Worm (Caenorhabditis elegans) whole organism, L2 larva: ENCODE data around the gene efk-1.

Experiments
- C34F6.9 ChIP-seq: fragments of 150-350 bp; optimal IDR thresholded peaks from 2 replicates; lab custom pipeline; 2014; ENCODE audit warnings: missing biosample characterization, missing genetic modification characterization
- F13H6.1 ChIP-seq: sonication (generic microtip); optimal IDR thresholded peaks from 2 replicates; lab custom pipeline; 2016; ENCODE audit warnings: missing genetic modification characterization, missing compliant biosample characterization
- R02D3.7 ChIP-seq: fragments of 150-350 bp; optimal IDR thresholded peaks from 2 replicates; lab custom pipeline; 2014; ENCODE audit warnings: missing biosample characterization, missing genetic modification characterization
- Y55F3AM.14 ChIP-seq: fragments of 200-800 bp; sonication (Bioruptor generic); optimal IDR thresholded peaks from 2 replicates; lab custom pipeline; 2018; ENCODE audit warnings: mild to moderate bottlenecking, missing genetic modification characterization, missing compliant biosample characterization
- ZK546.5 ChIP-seq: sonication (generic microtip); optimal IDR thresholded peaks from 2 replicates; lab custom pipeline; 2017; ENCODE audit warnings: missing biosample characterization, missing genetic modification characterization
- ama-1 ChIP-seq: fragments of 150-350 bp; optimal IDR thresholded peaks from 2 replicates; lab custom pipeline; 2018; ENCODE audit warnings: inconsistent platforms
- blmp-1 ChIP-seq: sonication (generic microtip); optimal IDR thresholded peaks from 2 replicates; lab custom pipeline; 2017; ENCODE audit warnings: missing genetic modification characterization, mild to moderate bottlenecking, missing compliant biosample characterization, antibody characterized with exemption, moderate library complexity; ENCODE audit not compliant: insufficient read depth
- ceh-82 ChIP-seq: fragments of 150-350 bp; optimal IDR thresholded peaks from 2 replicates; lab custom pipeline; 2014; ENCODE audit warnings: missing biosample characterization, missing genetic modification characterization
- crh-2 ChIP-seq: sonication (generic microtip); optimal IDR thresholded peaks from 2 replicates; lab custom pipeline; 2017; ENCODE audit warnings: missing biosample characterization, missing genetic modification characterization
- dmd-4 ChIP-seq: sonication (generic microtip); optimal IDR thresholded peaks from 2 replicates; lab custom pipeline; 2017; ENCODE audit warnings: missing biosample characterization, missing genetic modification characterization
- egl-27 ChIP-seq: sonication (generic microtip); optimal IDR thresholded peaks from 3 replicates; lab custom pipeline; 2017; ENCODE audit warnings: missing biosample characterization, missing genetic modification reagents, missing genetic modification characterization
- elt-1 ChIP-seq: fragments of 150-350 bp; optimal IDR thresholded peaks from 2 replicates; lab custom pipeline; 2014; ENCODE audit warnings: missing biosample characterization, missing genetic modification characterization
- elt-3 ChIP-seq: sonication (generic microtip); optimal IDR thresholded peaks from 2 replicates; lab custom pipeline; 2017; ENCODE audit warnings: missing biosample characterization, missing genetic modification characterization
- fos-1 ChIP-seq: fragments of 150-350 bp; optimal IDR thresholded peaks from 2 replicates; lab custom pipeline; 2014; ENCODE audit warnings: missing biosample characterization, missing genetic modification characterization
- gmeb-1 ChIP-seq: fragments of 150-350 bp; optimal IDR thresholded peaks from 2 replicates; lab custom pipeline; 2014; ENCODE audit warnings: missing biosample characterization, missing genetic modification characterization
- lin-11 ChIP-seq: fragments of 150-350 bp; sonication (generic microtip); optimal IDR thresholded peaks from 2 replicates; lab custom pipeline; 2014; ENCODE audit warnings: missing biosample characterization, missing genetic modification characterization, inconsistent platforms, mixed read lengths
- lin-13 ChIP-seq: fragments of 150-350 bp; optimal IDR thresholded peaks from 2 replicates; lab custom pipeline; 2014; ENCODE audit warnings: missing biosample characterization, missing genetic modification reagents, missing genetic modification characterization
- lin-39 ChIP-seq: fragments of 150-350 bp; optimal IDR thresholded peaks from 2 replicates; lab custom pipeline; 2014; ENCODE audit warnings: missing biosample characterization, missing genetic modification reagents, missing genetic modification characterization
- lsy-2 ChIP-seq, 2 experiments: fragments of 150-350 bp in 1 of 2; sonication (generic microtip) in 1 of 2; optimal IDR thresholded peaks; 2 replicates each; lab custom pipeline; 2014 to 2017; ENCODE audit warnings: missing biosample characterization in 2 of 2, missing genetic modification characterization in 2 of 2
- mab-5 ChIP-seq: fragments of 150-350 bp; optimal IDR thresholded peaks from 2 replicates; lab custom pipeline; 2014; ENCODE audit warnings: missing biosample characterization, missing genetic modification characterization
- mdl-1 ChIP-seq, 2 experiments: fragments of 150-350 bp in 1 of 2; sonication (generic microtip) in 1 of 2; optimal IDR thresholded peaks; 2 replicates each; lab custom pipeline; 2017; ENCODE audit warnings: missing biosample characterization in 2 of 2, missing genetic modification characterization in 2 of 2
- nhr-10 ChIP-seq: sonication (generic microtip); optimal IDR thresholded peaks from 2 replicates; lab custom pipeline; 2017; ENCODE audit warnings: missing biosample characterization, missing genetic modification characterization
- nhr-129 ChIP-seq: fragments of 150-350 bp; optimal IDR thresholded peaks from 2 replicates; lab custom pipeline; 2014; ENCODE audit warnings: missing biosample characterization, missing genetic modification characterization
- nhr-23 ChIP-seq: fragments of 150-350 bp; optimal IDR thresholded peaks from 2 replicates; lab custom pipeline; 2014; ENCODE audit warnings: missing biosample characterization, missing genetic modification reagents, missing genetic modification characterization
- nhr-237 ChIP-seq: fragments of 150-350 bp; optimal IDR thresholded peaks from 2 replicates; lab custom pipeline; 2014; ENCODE audit warnings: missing biosample characterization, missing genetic modification characterization
- nhr-25 ChIP-seq: fragments of 150-350 bp; sonication (generic microtip); optimal IDR thresholded peaks from 3 replicates; lab custom pipeline; 2014; ENCODE audit warnings: missing biosample characterization, missing genetic modification characterization
- nhr-6 ChIP-seq: fragments of 150-350 bp; optimal IDR thresholded peaks from 2 replicates; lab custom pipeline; 2014; ENCODE audit warnings: missing biosample characterization, missing genetic modification characterization
- nhr-77 ChIP-seq: fragments of 150-350 bp; optimal IDR thresholded peaks from 2 replicates; lab custom pipeline; 2014; ENCODE audit warnings: missing biosample characterization, missing genetic modification characterization
- peb-1 ChIP-seq: fragments of 150-350 bp; optimal IDR thresholded peaks from 2 replicates; lab custom pipeline; 2014; ENCODE audit warnings: missing biosample characterization, missing genetic modification characterization
- sem-4 ChIP-seq: fragments of 150-350 bp; optimal IDR thresholded peaks from 2 replicates; lab custom pipeline; 2014; ENCODE audit warnings: missing biosample characterization, missing genetic modification reagents, missing genetic modification characterization
- skn-1 ChIP-seq: sonication (generic microtip); optimal IDR thresholded peaks from 2 replicates; lab custom pipeline; 2017; ENCODE audit warnings: missing biosample characterization, missing genetic modification characterization
- sma-3 ChIP-seq: sonication (generic microtip); optimal IDR thresholded peaks from 2 replicates; lab custom pipeline; 2016; ENCODE audit warnings: missing genetic modification reagents, missing genetic modification characterization, missing compliant biosample characterization
- sma-9 ChIP-seq, 2 experiments: fragments of 150-350 bp in 1 of 2; sonication (generic microtip) in 1 of 2; optimal IDR thresholded peaks; 2 replicates each; lab custom pipeline; 2014 to 2016; ENCODE audit warnings: missing genetic modification characterization in 2 of 2, mild to moderate bottlenecking in 1 of 2, missing biosample characterization in 1 of 2, missing compliant biosample characterization in 1 of 2, missing genetic modification reagents in 1 of 2, moderate library complexity in 1 of 2
- unc-55 ChIP-seq: fragments of 150-350 bp; sonication (generic microtip); optimal IDR thresholded peaks from 3 replicates; lab custom pipeline; 2014; ENCODE audit warnings: missing biosample characterization, missing genetic modification reagents, missing genetic modification characterization
- unc-62 ChIP-seq: fragments of 150-350 bp; optimal IDR thresholded peaks from 2 replicates; lab custom pipeline; 2014; ENCODE audit warnings: missing biosample characterization, missing genetic modification reagents, missing genetic modification characterization
- zag-1 ChIP-seq: fragments of 150-350 bp; optimal IDR thresholded peaks from 2 replicates; lab custom pipeline; 2014; ENCODE audit warnings: missing biosample characterization, missing genetic modification characterization
- ztf-1 ChIP-seq: fragments of 200-800 bp; sonication (Bioruptor generic); conservative IDR thresholded peaks from 2 replicates; pipeline ENCODE4 v1.3.6; 2022; ENCODE audit warnings: missing genetic modification characterization, missing compliant biosample characterization
- ztf-4 ChIP-seq: fragments of 150-350 bp; optimal IDR thresholded peaks from 2 replicates; lab custom pipeline; 2014; ENCODE audit warnings: missing biosample characterization, missing genetic modification characterization

efk-1 gene

ce11 chrIII:6139932-6140612 lies 28.3 kb downstream of the efk-1 start:
- TF ChIP-seq ceh-82 (tag; lab: Kevin White, UChicago) (no peak), lin-13 (GFP tag; lab: Kevin White, UChicago) (no peak), nhr-25 (no peak), dmd-4 (no peak), sem-4 (tag; lab: Kevin White, UChicago) (peak; percentile 14), zag-1 (tag; lab: Kevin White, UChicago) (peak; percentile 55), sma-9 (GFP tag; optimal IDR thresholded peaks at IDR 0.05; lab: Kevin White, UChicago) (peak; percentile 45), sma-9 (tag; optimal IDR thresholded peaks at IDR 0.05; lab: Kevin White, UChicago) (no peak), ZK546.5 (tag; lab: Kevin White, UChicago) (no peak), fos-1 (tag; lab: Kevin White, UChicago) (no peak), nhr-129 (tag; lab: Kevin White, UChicago) (peak; percentile 14), C34F6.9 (tag; lab: Kevin White, UChicago) (peak; percentile 48), lsy-2 (tag; optimal IDR thresholded peaks at IDR 0.05; lab: Kevin White, UChicago) (peak in 1 of 2 experiments; percentile 12), elt-3 (tag; lab: Kevin White, UChicago) (no peak), ztf-1 (GFP tag; lab: Robert Waterston, UW) (no peak), F13H6.1 (tag; lab: Kevin White, UChicago) (peak; percentile 53), unc-55 (GFP tag; lab: Kevin White, UChicago) (peak; percentile 60), crh-2 (tag; lab: Kevin White, UChicago) (peak; percentile 59), nhr-77 (tag; lab: Kevin White, UChicago) (no peak), mdl-1 (tag; optimal IDR thresholded peaks at IDR 0.05; lab: Kevin White, UChicago) (no peak), ztf-4 (no peak)

- TF ChIP-seq dmd-4, result no peak
- peak in 1 of 2 experiments; percentile 18 for TF ChIP-seq mdl-1 (tag; optimal IDR thresholded peaks at IDR 0.05; lab: Kevin White, UChicago)
- TF ChIP-seq R02D3.7 (tag; lab: Kevin White, UChicago), result no peak
- TF ChIP-seq ZK546.5 (tag; lab: Kevin White, UChicago), result no peak
- TF ChIP-seq gmeb-1 (tag; lab: Kevin White, UChicago), result no peak
- TF ChIP-seq crh-2 (tag; lab: Kevin White, UChicago), result no peak
- no peak for TF ChIP-seq nhr-129 (tag; lab: Kevin White, UChicago)
- no peak for TF ChIP-seq egl-27 (tag; lab: Kevin White, UChicago)
- TF ChIP-seq nhr-6, result no peak
- no peak for TF ChIP-seq nhr-77 (tag; lab: Kevin White, UChicago)
- no peak for TF ChIP-seq ama-1 (lab: Kevin White, UChicago)
- TF ChIP-seq Y55F3AM.14 (GFP tag; lab: Kevin White, UChicago), result no peak
- no peak for TF ChIP-seq sma-3
- no peak for TF ChIP-seq sem-4 (tag; lab: Kevin White, UChicago)
- no peak for TF ChIP-seq nhr-10 (tag; lab: Kevin White, UChicago)
- TF ChIP-seq unc-62 (GFP tag; lab: Kevin White, UChicago), result no peak
- TF ChIP-seq nhr-23 (tag; lab: Kevin White, UChicago), result no peak
- no peak for TF ChIP-seq lin-11 (tag; lab: Kevin White, UChicago)
- TF ChIP-seq blmp-1 (tag; lab: Kevin White, UChicago), result no peak
- peak; percentile 9 for TF ChIP-seq zag-1 (tag; lab: Kevin White, UChicago)
- no peak for TF ChIP-seq peb-1 (tag; lab: Kevin White, UChicago)
- no peak for TF ChIP-seq lin-13 (GFP tag; lab: Kevin White, UChicago)
- no peak for TF ChIP-seq mab-5 (tag; lab: Kevin White, UChicago)
- TF ChIP-seq unc-55 (GFP tag; lab: Kevin White, UChicago), result peak; percentile 45
- TF ChIP-seq sma-9 (GFP tag; optimal IDR thresholded peaks at IDR 0.05; lab: Kevin White, UChicago), result peak; percentile 28
- TF ChIP-seq sma-9 (tag; optimal IDR thresholded peaks at IDR 0.05; lab: Kevin White, UChicago), result no peak
- TF ChIP-seq elt-1 (tag; lab: Kevin White, UChicago), result no peak
- no peak for TF ChIP-seq nhr-237 (tag; lab: Kevin White, UChicago)
Measured at ce11 chrIII:6139328-6139727, 29.0 kb downstream of the efk-1 start.

- TF ChIP-seq nhr-129 (tag; lab: Kevin White, UChicago) (peak; percentile 23), lin-39 (tag; lab: Kevin White, UChicago) (no peak), fos-1 (tag; lab: Kevin White, UChicago) (no peak), lin-13 (GFP tag; lab: Kevin White, UChicago) (peak; percentile 12), peb-1 (tag; lab: Kevin White, UChicago) (no peak), nhr-77 (tag; lab: Kevin White, UChicago) (no peak), unc-55 (GFP tag; lab: Kevin White, UChicago) (peak; percentile 48), sma-9 (GFP tag; optimal IDR thresholded peaks at IDR 0.05; lab: Kevin White, UChicago) (peak; percentile 13), sma-9 (tag; optimal IDR thresholded peaks at IDR 0.05; lab: Kevin White, UChicago) (no peak), lsy-2 (tag; optimal IDR thresholded peaks at IDR 0.05; lab: Kevin White, UChicago) (peak in 1 of 2 experiments; percentile 18), C34F6.9 (tag; lab: Kevin White, UChicago) (peak; percentile 32), ztf-1 (GFP tag; lab: Robert Waterston, UW) (no peak), skn-1 (tag; lab: Kevin White, UChicago) (no peak), nhr-237 (tag; lab: Kevin White, UChicago) (no peak), sem-4 (tag; lab: Kevin White, UChicago) (no peak), F13H6.1 (tag; lab: Kevin White, UChicago) (peak; percentile 82), nhr-10 (tag; lab: Kevin White, UChicago) (no peak)
Measured at ce11 chrIII:6138457-6138856, 29.9 kb downstream of the efk-1 start.
